Worm (Caenorhabditis elegans) whole organism, L4/young adult: ENCODE measurements around the gene F55H2.8.
A peak's percentile ranks its signal among the peaks of the same experiment; 100 is the strongest.

Experiments
- W03F9.2 ChIP-seq: fragments of 150-350 bp; optimal IDR thresholded peaks from 2 replicates; lab custom pipeline; 2014; ENCODE audit warnings: missing biosample characterization, missing genetic modification characterization
- dao-5 ChIP-seq: sonication (generic microtip); optimal IDR thresholded peaks from 2 replicates; lab custom pipeline; 2016; ENCODE audit warnings: missing genotype, missing genetic modification characterization, moderate library complexity, missing compliant biosample characterization
- him-1 ChIP-seq: sonication (generic microtip); optimal IDR thresholded peaks from 2 replicates; lab custom pipeline; 2016; ENCODE audit warnings: missing genotype, missing genetic modification reagents, missing genetic modification characterization, missing compliant biosample characterization

The F55H2.8 gene

ce11 chrIII:9558463-9558862 is 44.8 kb downstream of the F55H2.8 start, which contains the start of gene C48B4.6:
Gene C48B4.6, minus strand, starts transcription at chrIII:9558563.
- TF ChIP-seq dao-5 (tag; lab: Kevin White, UChicago) (no peak), him-1 (tag; lab: Kevin White, UChicago) (no peak), W03F9.2 (no peak)

- TF ChIP-seq W03F9.2, result peak; percentile 15
- TF ChIP-seq dao-5 (tag; lab: Kevin White, UChicago), result no peak
Observed at ce11 chrIII:9559381-9559881, 45.8 kb downstream of the F55H2.8 start, which contains the start of gene C48B4.7. Gene C48B4.7, minus strand, starts transcription at chrIII:9559431.

- no peak for TF ChIP-seq him-1 (tag; lab: Kevin White, UChicago)
- TF ChIP-seq dao-5 (tag; lab: Kevin White, UChicago), result no peak
- TF ChIP-seq W03F9.2, result no peak
Observed at ce11 chrIII:9561158-9561557, 47.5 kb downstream of the F55H2.8 start, which contains the start of gene C48B4.8. Gene C48B4.8, minus strand, starts transcription at chrIII:9561258.

ce11 chrIII:9563235-9563634 is 49.6 kb downstream of the F55H2.8 start, which contains the start of gene C48B4.9:
Gene C48B4.9, minus strand, starts transcription at chrIII:9563335.
- no peak for TF ChIP-seq W03F9.2
- no peak for TF ChIP-seq him-1 (tag; lab: Kevin White, UChicago)
- TF ChIP-seq dao-5 (tag; lab: Kevin White, UChicago), result no peak
